Worm (Caenorhabditis elegans) whole organism, young adult: Measurements from ENCODE around the gene ZK1086.2.

ENCODE experiments used
- C17E4.6 ChIP-seq: fragments of 200-800 bp; sonication (Bioruptor generic); IDR thresholded peaks from 2 replicates; pipeline ENCODE4 v1.3.6; 2022; ENCODE audit warnings: missing genetic modification reagents, missing genetic modification characterization, missing compliant biosample characterization
- F57C9.4 ChIP-seq: sonication (generic microtip); optimal IDR thresholded peaks from 2 replicates; lab custom pipeline; 2017; ENCODE audit warnings: mild to moderate bottlenecking, missing genetic modification characterization, missing compliant biosample characterization
- K12H6.12 ChIP-seq: fragments of 200-800 bp; sonication (Bioruptor generic); optimal IDR thresholded peaks from 2 replicates; lab custom pipeline; 2018; ENCODE audit warnings: mild to moderate bottlenecking, missing genetic modification characterization, missing compliant biosample characterization
- hrde-1 ChIP-seq: sonication (generic microtip); optimal IDR thresholded peaks from 2 replicates; lab custom pipeline; 2016; ENCODE audit warnings: missing genetic modification characterization, mild to moderate bottlenecking, missing compliant biosample characterization, moderate library complexity, missing genotype, missing genetic modification reagents, borderline replicate concordance
- nhr-80 ChIP-seq: sonication (generic microtip); optimal IDR thresholded peaks from 2 replicates; lab custom pipeline; 2016; ENCODE audit warnings: missing genetic modification characterization, missing compliant biosample characterization
- unc-62 ChIP-seq: fragments of 150-350 bp; optimal IDR thresholded peaks from 2 replicates; lab custom pipeline; 2014; ENCODE audit warnings: missing biosample characterization, missing genetic modification reagents, missing genetic modification characterization
- zfh-2 ChIP-seq: fragments of 200-800 bp; sonication (Bioruptor generic); conservative IDR thresholded peaks from 2 replicates; pipeline ENCODE4 v1.3.6; 2022; ENCODE audit warnings: missing genetic modification reagents, missing genetic modification characterization, missing compliant biosample characterization

DNA sequence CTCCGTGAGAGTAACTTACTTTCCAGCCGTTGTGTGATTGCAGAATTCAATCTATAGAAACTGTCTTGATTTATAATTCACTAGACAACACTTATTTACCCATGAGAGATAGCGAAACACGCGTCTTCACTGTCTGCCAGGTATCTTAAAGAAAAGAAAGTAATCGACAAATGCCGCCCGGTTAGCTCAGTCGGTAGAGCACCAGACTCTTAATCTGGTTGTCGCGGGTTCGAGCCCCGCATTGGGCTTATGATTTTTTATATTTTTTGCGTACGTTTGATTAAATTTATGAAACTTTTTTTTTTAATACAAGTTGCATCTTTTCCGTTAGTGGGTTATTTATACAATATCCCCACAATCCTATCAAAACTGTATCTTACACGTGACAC lies 11.4 kb downstream of the ZK1086.2 start:
- TF ChIP-seq K12H6.12 (tag; lab: Kevin White, UChicago) (no peak), F57C9.4 (tag; lab: Kevin White, UChicago) (no peak), nhr-80 (no peak), zfh-2 (GFP tag; lab: Robert Waterston, UW) (no peak), unc-62 (no peak), hrde-1 (tag; lab: Kevin White, UChicago) (no peak), C17E4.6 (GFP tag; lab: Robert Waterston, UW) (no peak)
